Worm (Caenorhabditis elegans) whole organism, L1 larva: Measurements from ENCODE around the gene nsun-5.
A peak's percentile ranks its signal among the peaks of the same experiment; 100 is the strongest.

Experiments
- aha-1 ChIP-seq: fragments of 150-350 bp; optimal IDR thresholded peaks from 2 replicates; lab custom pipeline; 2014; ENCODE audit warnings: missing biosample characterization, missing genetic modification characterization
- fkh-10 ChIP-seq: sonication (generic microtip); optimal IDR thresholded peaks from 2 replicates; lab custom pipeline; 2017; ENCODE audit warnings: missing biosample characterization, missing genetic modification reagents, missing genetic modification characterization
- lin-15B ChIP-seq: fragments of 150-350 bp; sonication (generic microtip); optimal IDR thresholded peaks from 3 replicates; lab custom pipeline; 2014; ENCODE audit warnings: missing biosample characterization, missing genetic modification characterization
- lin-39 ChIP-seq: fragments of 150-350 bp; optimal IDR thresholded peaks from 2 replicates; lab custom pipeline; 2014; ENCODE audit warnings: missing biosample characterization, missing genetic modification reagents, missing genetic modification characterization
- nhr-237 ChIP-seq: fragments of 150-350 bp; optimal IDR thresholded peaks from 2 replicates; lab custom pipeline; 2014; ENCODE audit warnings: missing biosample characterization, missing genetic modification characterization
- pax-3 ChIP-seq: fragments of 200-800 bp; sonication (Bioruptor generic); optimal IDR thresholded peaks from 2 replicates; lab custom pipeline; 2018; ENCODE audit warnings: mild to moderate bottlenecking, missing genetic modification characterization, moderate library complexity, missing compliant biosample characterization
- skn-1 ChIP-seq: fragments of 150-350 bp; optimal IDR thresholded peaks from 2 replicates; lab custom pipeline; 2014; ENCODE audit warnings: missing biosample characterization, missing genetic modification characterization
- tbx-2 ChIP-seq: sonication (generic microtip); optimal IDR thresholded peaks from 2 replicates; lab custom pipeline; 2016; ENCODE audit warnings: missing genetic modification characterization, missing compliant biosample characterization
- zip-4 ChIP-seq: fragments of 200-800 bp; sonication (Bioruptor generic); optimal IDR thresholded peaks from 2 replicates; lab custom pipeline; 2018; ENCODE audit warnings: mild to moderate bottlenecking, missing genetic modification characterization, moderate library complexity, missing compliant biosample characterization

DNA sequence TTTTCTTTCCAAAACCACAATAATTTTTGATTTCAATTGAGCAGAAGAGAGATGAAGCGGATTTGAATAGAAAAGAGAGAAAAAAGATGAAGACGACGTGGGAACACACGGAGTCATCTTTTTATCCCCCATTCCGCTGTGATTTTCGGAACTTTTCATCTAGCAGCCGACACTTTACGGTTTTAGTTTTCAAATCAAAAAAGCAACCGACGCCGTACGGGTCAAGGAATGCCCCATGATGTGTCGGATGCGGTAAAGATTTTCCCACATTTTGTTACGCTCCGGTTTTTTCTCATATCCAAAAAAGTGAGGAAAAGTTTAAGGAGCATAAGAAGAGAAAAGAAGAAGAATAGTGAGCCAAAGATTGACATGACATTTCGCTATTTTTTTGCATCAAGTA is 23.9 kb upstream of the nsun-5 start:
- TF ChIP-seq tbx-2 (tag; lab: Kevin White, UChicago) = no peak
- peak; percentile 5 for TF ChIP-seq fkh-10
- TF ChIP-seq lin-39 (tag; lab: Kevin White, UChicago) = no peak
- TF ChIP-seq pax-3 (tag; lab: Kevin White, UChicago) = no peak
- TF ChIP-seq skn-1 = no peak
- no peak for TF ChIP-seq aha-1 (tag; lab: Kevin White, UChicago)
- no peak for TF ChIP-seq nhr-237 (tag; lab: Kevin White, UChicago)
- no peak for TF ChIP-seq lin-15B (tag; lab: Kevin White, UChicago)
- TF ChIP-seq zip-4 (GFP tag; lab: Kevin White, UChicago) = no peak
